Worm (Caenorhabditis elegans) whole organism, L4 larva: ENCODE data around the gene ZK546.2.

Source experiments
- F26F4.8 ChIP-seq: fragments of 200-800 bp; sonication (Bioruptor generic); conservative IDR thresholded peaks from 2 replicates; pipeline ENCODE4 v1.3.6; 2022; ENCODE audit warnings: missing genetic modification characterization, missing compliant biosample characterization
- F37D6.2 ChIP-seq: sonication (generic microtip); optimal IDR thresholded peaks from 2 replicates; lab custom pipeline; 2016; ENCODE audit warnings: mild to moderate bottlenecking, missing genetic modification characterization, missing compliant biosample characterization
- F44E2.7 ChIP-seq: fragments of 200-800 bp; sonication (Bioruptor generic); IDR thresholded peaks from 2 replicates; pipeline ENCODE4 v2.1.2; 2022; ENCODE audit warnings: missing genetic modification characterization, missing compliant biosample characterization
- R02D3.7 ChIP-seq: fragments of 150-350 bp; sonication (generic microtip); optimal IDR thresholded peaks from 3 replicates; lab custom pipeline; 2014; ENCODE audit warnings: missing biosample characterization, missing genetic modification characterization
- Y105C5A.15 ChIP-seq: fragments of 200-800 bp; sonication (Bioruptor generic); IDR thresholded peaks from 2 replicates; pipeline ENCODE4 v1.3.6; 2022; ENCODE audit warnings: missing genetic modification characterization, missing compliant biosample characterization
- Y48G9A.11 ChIP-seq: fragments of 200-800 bp; sonication (Bioruptor generic); IDR thresholded peaks from 2 replicates; pipeline ENCODE4 v1.3.6; 2022; ENCODE audit warnings: missing genetic modification reagents, missing genetic modification characterization, missing compliant biosample characterization
- aha-1 ChIP-seq: fragments of 150-350 bp; peaks from one replicate; lab custom pipeline; 2014; ENCODE audit warnings: missing biosample characterization, missing genetic modification characterization
- aly-2 ChIP-seq: sonication (generic microtip); optimal IDR thresholded peaks from 2 replicates; lab custom pipeline; 2018; ENCODE audit warnings: missing biosample characterization, missing genetic modification characterization
- ama-1 ChIP-seq: fragments of 150-350 bp; optimal IDR thresholded peaks from 2 replicates; lab custom pipeline; 2014; ENCODE audit warnings: inconsistent platforms, mixed read lengths
- arid-1 ChIP-seq: fragments of 200-800 bp; sonication (Bioruptor generic); conservative IDR thresholded peaks from 2 replicates; pipeline ENCODE4 v1.3.6; 2022; ENCODE audit warnings: missing genetic modification reagents, missing genetic modification characterization, missing compliant biosample characterization
- ceh-62 ChIP-seq: sonication (generic microtip); optimal IDR thresholded peaks from 2 replicates; lab custom pipeline; 2017; ENCODE audit warnings: missing biosample characterization, missing genetic modification characterization
- daf-12 ChIP-seq: fragments of 150-350 bp; optimal IDR thresholded peaks from 2 replicates; lab custom pipeline; 2014; ENCODE audit warnings: missing biosample characterization, missing genetic modification reagents, missing genetic modification characterization
- daf-16 ChIP-seq, 3 experiments: sonication (generic microtip); optimal IDR thresholded peaks; 2 replicates each; lab custom pipeline; 2016 to 2017; ENCODE audit warnings: missing genetic modification characterization in 3 of 3, missing genetic modification reagents in 3 of 3, mild to moderate bottlenecking in 2 of 3, missing compliant biosample characterization in 2 of 3, missing biosample characterization in 1 of 3, moderate library complexity in 1 of 3
- daf-19 ChIP-seq: fragments of 200-800 bp; sonication (Bioruptor generic); conservative IDR thresholded peaks from 2 replicates; pipeline ENCODE4 v1.3.6; 2022; ENCODE audit warnings: missing genetic modification characterization, missing compliant biosample characterization
- dmd-6 ChIP-seq: fragments of 200-800 bp; sonication (Bioruptor generic); IDR thresholded peaks from 2 replicates; pipeline ENCODE4 v1.3.6; 2022; ENCODE audit warnings: missing genetic modification reagents, missing genetic modification characterization, missing compliant biosample characterization
- dpl-1 ChIP-seq: fragments of 150-350 bp; optimal IDR thresholded peaks from 2 replicates; lab custom pipeline; 2014; ENCODE audit warnings: missing biosample characterization, missing genetic modification reagents, missing genetic modification characterization
- duxl-1 ChIP-seq: sonication (generic microtip); optimal IDR thresholded peaks from 2 replicates; lab custom pipeline; 2016; ENCODE audit warnings: mild to moderate bottlenecking, missing genetic modification characterization, moderate library complexity, missing compliant biosample characterization; ENCODE audit not compliant: poor library complexity
- dve-1 ChIP-seq: sonication (generic microtip); optimal IDR thresholded peaks from 2 replicates; lab custom pipeline; 2017; ENCODE audit warnings: antibody characterized with exemption, mild to moderate bottlenecking, missing genetic modification characterization, missing compliant biosample characterization; ENCODE audit not compliant: insufficient read depth
- fkh-10 ChIP-seq: fragments of 150-350 bp; optimal IDR thresholded peaks from 2 replicates; lab custom pipeline; 2014; ENCODE audit warnings: missing biosample characterization, missing genetic modification reagents, missing genetic modification characterization
- hif-1 ChIP-seq, 2 experiments: sonication (generic microtip); optimal IDR thresholded peaks; 2 replicates each; lab custom pipeline; 2016 to 2017; ENCODE audit warnings: missing compliant biosample characterization in 2 of 2, missing genetic modification characterization in 2 of 2, missing genetic modification reagents in 2 of 2, missing genotype in 2 of 2, mild to moderate bottlenecking in 1 of 2
- hlh-11 ChIP-seq: fragments of 200-800 bp; sonication (Bioruptor generic); optimal IDR thresholded peaks from 2 replicates; lab custom pipeline; 2018; ENCODE audit warnings: mild to moderate bottlenecking, missing genetic modification characterization, missing compliant biosample characterization
- hlh-30 ChIP-seq: sonication (generic microtip); optimal IDR thresholded peaks from 2 replicates; lab custom pipeline; 2017; ENCODE audit warnings: antibody characterized with exemption, mild to moderate bottlenecking, missing genetic modification characterization, missing compliant biosample characterization; ENCODE audit not compliant: insufficient read depth
- hmg-1.1 ChIP-seq: fragments of 200-800 bp; sonication (Bioruptor generic); IDR thresholded peaks from 2 replicates; pipeline ENCODE4 v1.3.6; 2022; ENCODE audit warnings: missing genetic modification reagents, missing genetic modification characterization, missing compliant biosample characterization
- lim-7 ChIP-seq: fragments of 200-800 bp; sonication (Bioruptor generic); IDR thresholded peaks from 2 replicates; pipeline ENCODE4 v1.3.6; 2022; ENCODE audit warnings: missing genetic modification characterization, missing compliant biosample characterization
- lin-1 ChIP-seq: fragments of 200-800 bp; sonication (Bioruptor generic); IDR thresholded peaks from 2 replicates; pipeline ENCODE4 v1.3.6; 2022; ENCODE audit warnings: missing genetic modification reagents, missing genetic modification characterization, missing compliant biosample characterization
- lin-13 ChIP-seq: fragments of 150-350 bp; optimal IDR thresholded peaks from 2 replicates; lab custom pipeline; 2014; ENCODE audit warnings: missing biosample characterization, missing genetic modification reagents, missing genetic modification characterization
- lin-15B ChIP-seq: fragments of 150-350 bp; sonication (generic microtip); optimal IDR thresholded peaks from 3 replicates; lab custom pipeline; 2014; ENCODE audit warnings: missing biosample characterization, missing genetic modification characterization
- lin-29 ChIP-seq: fragments of 200-800 bp; sonication (Bioruptor generic); IDR thresholded peaks from 2 replicates; pipeline ENCODE4 v1.3.6; 2022; ENCODE audit warnings: missing genetic modification reagents, missing genetic modification characterization, missing compliant biosample characterization
- lir-3 ChIP-seq: sonication (generic microtip); optimal IDR thresholded peaks from 2 replicates; lab custom pipeline; 2016; ENCODE audit warnings: mild to moderate bottlenecking, missing genetic modification characterization, missing compliant biosample characterization
- mdl-1 ChIP-seq, 2 experiments: fragments of 150-350 bp in 1 of 2; sonication (generic microtip) in 1 of 2; optimal IDR thresholded peaks; 2 replicates each; lab custom pipeline; 2014 to 2017; ENCODE audit warnings: missing biosample characterization in 2 of 2, missing genetic modification characterization in 2 of 2
- mdt-29 ChIP-seq: fragments of 200-800 bp; sonication (Bioruptor generic); IDR thresholded peaks from 2 replicates; pipeline ENCODE4 v1.3.6; 2022; ENCODE audit warnings: missing genetic modification reagents, missing genetic modification characterization, missing compliant biosample characterization
- nhr-11 ChIP-seq: fragments of 150-350 bp; optimal IDR thresholded peaks from 2 replicates; lab custom pipeline; 2014; ENCODE audit warnings: missing biosample characterization, missing genetic modification characterization
- nhr-111 ChIP-seq: fragments of 200-800 bp; sonication (Bioruptor generic); optimal IDR thresholded peaks from 2 replicates; lab custom pipeline; 2018; ENCODE audit warnings: mild to moderate bottlenecking, missing genetic modification characterization, missing compliant biosample characterization
- nhr-25 ChIP-seq: sonication (generic microtip); optimal IDR thresholded peaks from 2 replicates; lab custom pipeline; 2017; ENCODE audit warnings: missing genetic modification characterization, mild to moderate bottlenecking, missing compliant biosample characterization, antibody characterized with exemption, moderate library complexity, borderline replicate concordance; ENCODE audit not compliant: insufficient read depth
- nhr-28 ChIP-seq: fragments of 150-350 bp; optimal IDR thresholded peaks from 2 replicates; lab custom pipeline; 2014; ENCODE audit warnings: missing biosample characterization, missing genetic modification characterization
- nhr-48 ChIP-seq: sonication (generic microtip); optimal IDR thresholded peaks from 2 replicates; lab custom pipeline; 2016; ENCODE audit warnings: mild to moderate bottlenecking, missing genetic modification characterization, missing compliant biosample characterization
- php-3 ChIP-seq: fragments of 200-800 bp; sonication (Bioruptor generic); IDR thresholded peaks from 2 replicates; pipeline ENCODE4 v1.3.6; 2022; ENCODE audit warnings: missing genetic modification reagents, missing genetic modification characterization, missing compliant biosample characterization
- pqm-1 ChIP-seq: sonication (generic microtip); optimal IDR thresholded peaks from 2 replicates; lab custom pipeline; 2017; ENCODE audit warnings: missing biosample characterization, missing genetic modification characterization
- zfp-3 ChIP-seq: fragments of 200-800 bp; sonication (Bioruptor generic); conservative IDR thresholded peaks from 2 replicates; pipeline ENCODE4 v1.3.6; 2022; ENCODE audit warnings: missing genetic modification reagents, missing genetic modification characterization, missing compliant biosample characterization

The ZK546.2 gene

ce11 chrII:4904277-4904676 is 41.5 kb upstream of the ZK546.2 start (continued):
- TF ChIP-seq daf-16 (GFP tag; optimal IDR thresholded peaks at IDR 0.05; lab: Kevin White, UChicago) (peak in 1 of 2 experiments; percentile 16), daf-16 (tag; optimal IDR thresholded peaks at IDR 0.05; lab: Kevin White, UChicago) (peak; percentile 64), arid-1 (GFP tag; lab: Robert Waterston, UW) (peak; percentile 68; the same call in 1 of the 2 replicates), nhr-11 (tag; lab: Kevin White, UChicago) (peak; percentile 71), mdl-1 (tag; optimal IDR thresholded peaks at IDR 0.05; lab: Kevin White, UChicago) (peak; percentile 37 to 86), ama-1 (peak; percentile 50), daf-19 (GFP tag; lab: Robert Waterston, UW) (no peak), lin-13 (GFP tag; lab: Kevin White, UChicago) (peak; percentile 60), hlh-30 (peak; percentile 89), zfp-3 (no peak), hif-1 (tag; optimal IDR thresholded peaks at IDR 0.05; lab: Kevin White, UChicago) (peak in 1 of 2 experiments; percentile 67), duxl-1 (no peak), lin-29 (GFP tag; lab: Robert Waterston, UW) (no peak), hmg-1.1 (GFP tag; lab: Robert Waterston, UW) (peak; percentile 79), nhr-48 (tag; lab: Kevin White, UChicago) (peak; percentile 13), fkh-10 (GFP tag; lab: Kevin White, UChicago) (peak; percentile 33), F37D6.2 (tag; lab: Kevin White, UChicago) (peak; percentile 40), nhr-28 (tag; lab: Kevin White, UChicago) (peak; percentile 73), R02D3.7 (tag; lab: Kevin White, UChicago) (no peak)

ce11 chrII:4904778-4905177 is 41.0 kb upstream of the ZK546.2 start, which contains the start of gene btbd-10:
Gene btbd-10, plus strand, starts transcription at chrII:4905008.
- TF ChIP-seq F44E2.7 (GFP tag; lab: Robert Waterston, UW) (no peak), nhr-28 (tag; lab: Kevin White, UChicago) (peak; percentile 38), dmd-6 (GFP tag; lab: Robert Waterston, UW) (peak; percentile 28; the same call in 1 of the 2 replicates), nhr-111 (no peak), Y48G9A.11 (GFP tag; lab: Robert Waterston, UW) (no peak), mdt-29 (no peak), nhr-25 (no peak), duxl-1 (no peak), aly-2 (tag; lab: Kevin White, UChicago) (no peak), daf-12 (no peak), dve-1 (peak; percentile 5), arid-1 (GFP tag; lab: Robert Waterston, UW) (no peak), hlh-11 (tag; lab: Kevin White, UChicago) (peak; percentile 5), F26F4.8 (no peak), Y105C5A.15 (GFP tag; lab: Robert Waterston, UW) (no peak), lin-1 (0 out of 2 replicates have a peak, but pooled peaks have one; percentile 14), lir-3 (no peak), php-3 (GFP tag; lab: Robert Waterston, UW) (peak; percentile 81), dpl-1 (no peak), lim-7 (GFP tag; lab: Robert Waterston, UW) (no peak), lin-15B (no peak), daf-16 (GFP tag; optimal IDR thresholded peaks at IDR 0.05; lab: Kevin White, UChicago) (no peak), daf-16 (tag; optimal IDR thresholded peaks at IDR 0.05; lab: Kevin White, UChicago) (peak; percentile 62), aha-1 (peak; percentile 44), pqm-1 (peak; percentile 28), ceh-62 (tag; lab: Kevin White, UChicago) (no peak), fkh-10 (GFP tag; lab: Kevin White, UChicago) (no peak)
